Fruit fly (Drosophila melanogaster) whole organism, wandering third instar larva: Measurements from ENCODE around the gene crim.

Experiments
- CG9705 ChIP-seq: fragments of 200-800 bp; sonication (Bioruptor generic); optimal IDR thresholded peaks from 2 replicates; lab custom pipeline; 2018; ENCODE audit warnings: missing biosample characterization, mild to moderate bottlenecking, missing genetic modification characterization
- Dfd ChIP-seq: fragments of >200 bp; optimal IDR thresholded peaks from 2 replicates; lab custom pipeline; 2017; ENCODE audit warnings: missing biosample characterization, missing genetic modification characterization
- Dif ChIP-seq: fragments of 200-275, 200-300 bp; sonication (Bioruptor generic); optimal IDR thresholded peaks from 2 replicates; lab custom pipeline; 2018; ENCODE audit warnings: missing biosample characterization, missing genetic modification characterization; ENCODE audit not compliant: partially characterized antibody
- Mio ChIP-seq: sonication (Bioruptor generic); optimal IDR thresholded peaks from 2 replicates; lab custom pipeline; 2016; ENCODE audit warnings: missing biosample characterization, missing genetic modification characterization
- Rel ChIP-seq, 2 experiments: fragments of 200-800 bp; sonication (Bioruptor generic) in 1 of 2; optimal IDR thresholded peaks; 2 replicates in 1 of 2; 3 replicates in 1 of 2; lab custom pipeline; 2016 to 2019; ENCODE audit warnings: mild to moderate bottlenecking in 2 of 2, missing biosample characterization in 2 of 2, missing genetic modification characterization in 2 of 2, moderate library complexity in 1 of 2
- br ChIP-seq: fragments of 200-800 bp; sonication (Bioruptor generic); optimal IDR thresholded peaks from 2 replicates; lab custom pipeline; 2016; ENCODE audit warnings: missing biosample characterization, missing genetic modification characterization
- h ChIP-seq: fragments of 200-800 bp; sonication (Bioruptor generic); optimal IDR thresholded peaks from 3 replicates; lab custom pipeline; 2016; ENCODE audit warnings: missing biosample characterization, mild to moderate bottlenecking, missing genetic modification characterization
- lola ChIP-seq: fragments of >200 bp; optimal IDR thresholded peaks from 2 replicates; lab custom pipeline; 2017; ENCODE audit warnings: missing biosample characterization, missing genetic modification characterization
- usp ChIP-seq: fragments of >200 bp; optimal IDR thresholded peaks from 2 replicates; lab custom pipeline; 2017; ENCODE audit warnings: missing biosample characterization, missing genetic modification characterization

DNA sequence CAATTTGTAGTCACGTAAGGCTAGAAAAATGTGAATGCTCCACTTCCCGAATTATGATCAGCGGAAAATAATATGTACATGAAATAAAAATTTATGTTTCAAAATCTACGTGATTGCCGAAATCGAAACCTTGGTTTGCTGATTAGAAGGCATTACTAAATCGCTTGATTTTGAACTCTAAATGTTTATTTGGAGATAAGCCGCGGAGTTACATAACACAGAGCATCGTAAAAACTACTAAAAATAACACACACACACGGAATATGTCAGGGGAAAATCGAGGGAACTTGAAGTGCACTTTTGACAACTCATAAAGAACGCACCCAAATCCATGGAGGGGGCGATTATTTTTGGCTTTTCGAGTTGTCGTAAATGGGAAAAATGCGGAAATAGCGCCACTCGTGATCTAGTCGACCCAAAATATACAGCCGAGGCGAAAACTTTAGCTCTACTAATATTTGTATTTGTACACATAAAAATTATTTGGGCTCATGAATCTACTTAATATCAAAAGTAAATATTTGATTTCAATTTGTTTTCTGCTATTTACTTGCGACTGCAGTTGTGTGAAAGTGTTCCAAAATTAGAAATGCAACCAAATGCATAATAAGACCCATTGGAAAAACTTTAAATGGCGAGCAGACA is 6.2 kb downstream of the crim start:
- TF ChIP-seq Dfd (GFP tag; lab: Kevin White, UChicago) = no peak
- TF ChIP-seq Mio (GFP tag; lab: Kevin White, UChicago) = no peak
- no peak for TF ChIP-seq CG9705 (GFP tag; lab: Kevin White, UChicago)
- TF ChIP-seq h (GFP tag; lab: Kevin White, UChicago) = no peak
- no peak for TF ChIP-seq Rel (GFP tag; optimal IDR thresholded peaks at IDR 0.05; lab: Kevin White, UChicago)
- TF ChIP-seq Rel (tag; optimal IDR thresholded peaks at IDR 0.05; lab: Kevin White, UChicago) = no peak
- no peak for TF ChIP-seq lola (GFP tag; lab: Kevin White, UChicago)
- no peak for TF ChIP-seq usp (GFP tag; lab: Kevin White, UChicago)
- TF ChIP-seq Dif (GFP tag; lab: Kevin White, UChicago) = no peak
- TF ChIP-seq br = no peak
